Worm (Caenorhabditis elegans): ENCODE measurements around the gene srw-138.

The srw-138 gene

DNA sequence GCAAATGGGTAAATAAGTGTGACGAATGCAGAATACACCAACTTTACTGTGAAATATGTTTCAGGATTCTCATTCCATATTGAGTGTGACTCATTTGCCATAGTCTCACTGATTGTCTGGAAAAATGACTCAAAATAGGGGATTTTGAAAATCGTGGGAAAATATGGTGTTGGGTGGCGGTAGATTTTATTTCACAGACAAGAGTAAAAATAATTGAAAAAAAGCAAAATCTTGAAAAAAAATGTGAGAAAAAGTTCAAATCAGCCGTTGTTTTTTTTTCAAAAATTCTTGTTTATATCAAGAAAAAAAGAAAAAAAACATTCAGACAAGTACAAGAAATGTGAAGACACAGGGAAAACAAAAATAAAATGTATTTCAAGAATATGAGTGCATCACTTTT lies 40.3 kb downstream of the srw-138 start, which contains the start of gene srh-38:
srh-38 (minus strand) TSS at position 101 of the 400 bp plus-strand sequence.
- no peak for TF ChIP-seq cog-1 (tag; optimal IDR thresholded peaks at IDR 0.05)
- no peak for TF ChIP-seq ref-1 (GFP tag; conservative IDR thresholded peaks at IDR 0.05)
- no peak for TF ChIP-seq ztf-29 (GFP tag; IDR thresholded peaks at IDR 0.05)
- no peak for TF ChIP-seq klf-2 (GFP tag; conservative IDR thresholded peaks at IDR 0.05)
- no peak for TF ChIP-seq med-1 (GFP tag; optimal IDR thresholded peaks at IDR 0.05; ENCODE audit: insufficient read depth)
- TF ChIP-seq tab-1 (GFP tag; IDR thresholded peaks at IDR 0.05): no peak
- no peak for TF ChIP-seq T22C8.4 (GFP tag; IDR thresholded peaks at IDR 0.05)
- no peak for TF ChIP-seq flt-1 (GFP tag; IDR thresholded peaks at IDR 0.05)
- TF ChIP-seq ztf-23 (GFP tag; IDR thresholded peaks at IDR 0.05): no peak

DNA sequence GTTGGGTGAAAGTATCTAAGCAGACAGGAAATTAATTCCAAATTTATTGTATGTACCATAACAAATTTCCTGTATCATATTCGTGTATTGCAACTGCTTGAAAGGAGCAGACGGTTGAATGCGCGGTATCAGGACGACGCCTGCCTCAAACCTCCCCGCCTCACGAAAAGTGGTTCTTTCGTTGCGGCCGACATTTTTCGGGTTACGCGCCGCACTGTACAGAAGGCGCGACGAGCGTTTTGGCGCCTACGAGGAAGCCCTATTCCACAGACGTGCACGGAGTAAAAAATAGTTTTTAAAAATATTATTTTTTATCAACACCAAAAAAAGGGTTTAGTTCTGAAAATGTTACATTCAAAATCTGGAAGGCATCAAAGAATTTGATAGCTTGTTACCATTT lies 42.7 kb downstream of the srw-138 start:
- TF ChIP-seq ztf-29 (GFP tag; IDR thresholded peaks at IDR 0.05) (no peak), klf-2 (GFP tag; conservative IDR thresholded peaks at IDR 0.05) (no peak), flt-1 (GFP tag; IDR thresholded peaks at IDR 0.05) (no peak), T22C8.4 (GFP tag; IDR thresholded peaks at IDR 0.05) (no peak), cog-1 (tag; optimal IDR thresholded peaks at IDR 0.05) (no peak), tab-1 (GFP tag; IDR thresholded peaks at IDR 0.05) (no peak), ztf-23 (GFP tag; IDR thresholded peaks at IDR 0.05) (no peak), med-1 (GFP tag; optimal IDR thresholded peaks at IDR 0.05; ENCODE audit: insufficient read depth) (no peak), ref-1 (GFP tag; conservative IDR thresholded peaks at IDR 0.05) (no peak)

DNA sequence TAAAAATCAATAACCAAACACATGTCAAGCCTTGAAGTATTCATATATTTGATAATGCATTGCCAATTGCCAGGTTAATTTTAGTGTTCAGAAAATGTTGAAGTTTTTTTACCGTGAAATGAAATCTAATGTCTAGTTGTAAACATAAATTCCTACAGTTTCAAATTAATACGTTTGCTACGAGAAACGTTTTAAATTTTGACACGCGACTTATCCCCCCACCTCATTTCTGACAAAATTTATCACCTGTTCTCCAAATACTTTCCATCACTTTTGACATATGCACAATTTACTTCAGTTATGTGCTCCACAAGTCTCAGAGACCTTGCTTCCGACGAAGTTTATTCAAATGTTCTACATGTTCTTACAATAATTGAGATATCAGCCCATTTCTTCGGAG lies 48.9 kb downstream of the srw-138 start, which contains the start of gene srh-146:
srh-146 (plus strand) TSS at position 301 of the 400 bp plus-strand sequence.
- TF ChIP-seq cog-1 (tag; optimal IDR thresholded peaks at IDR 0.05): no peak
- TF ChIP-seq ztf-29 (GFP tag; IDR thresholded peaks at IDR 0.05): no peak
- TF ChIP-seq tab-1 (GFP tag; IDR thresholded peaks at IDR 0.05): no peak
- no peak for TF ChIP-seq T22C8.4 (GFP tag; IDR thresholded peaks at IDR 0.05)
- TF ChIP-seq ztf-23 (GFP tag; IDR thresholded peaks at IDR 0.05): no peak
- TF ChIP-seq med-1 (GFP tag; optimal IDR thresholded peaks at IDR 0.05; ENCODE audit: insufficient read depth): no peak
- no peak for TF ChIP-seq flt-1 (GFP tag; IDR thresholded peaks at IDR 0.05)
- no peak for TF ChIP-seq klf-2 (GFP tag; conservative IDR thresholded peaks at IDR 0.05)
- TF ChIP-seq ref-1 (GFP tag; conservative IDR thresholded peaks at IDR 0.05): no peak

DNA sequence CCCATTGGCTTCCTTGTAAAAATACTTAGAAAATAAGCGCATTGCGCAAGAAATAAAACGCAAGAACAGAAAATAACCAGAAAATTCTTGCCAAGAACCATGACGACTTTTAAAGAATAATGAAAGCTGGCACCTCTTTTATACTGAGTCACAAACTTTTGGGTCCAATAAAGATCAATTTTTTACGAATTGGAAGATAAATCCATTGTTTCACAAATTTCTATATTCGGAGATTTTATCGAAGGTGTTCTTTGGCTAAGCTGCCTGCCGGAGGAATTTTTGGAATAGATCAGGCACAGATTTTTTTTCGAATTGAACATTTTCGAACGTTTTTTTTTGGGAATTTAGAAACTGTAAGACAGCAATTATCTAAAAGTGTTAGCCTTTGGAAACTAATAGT lies 50.0 kb downstream of the srw-138 start, which contains the start of gene C31B8.9:
C31B8.9 (minus strand) TSS at position 101 of the 400 bp plus-strand sequence.
- no peak for TF ChIP-seq tab-1 (GFP tag; IDR thresholded peaks at IDR 0.05)
- no peak for TF ChIP-seq T22C8.4 (GFP tag; IDR thresholded peaks at IDR 0.05)
- TF ChIP-seq ztf-29 (GFP tag; IDR thresholded peaks at IDR 0.05): no peak
- TF ChIP-seq med-1 (GFP tag; optimal IDR thresholded peaks at IDR 0.05; ENCODE audit: insufficient read depth): no peak
- no peak for TF ChIP-seq klf-2 (GFP tag; conservative IDR thresholded peaks at IDR 0.05)
- no peak for TF ChIP-seq ref-1 (GFP tag; conservative IDR thresholded peaks at IDR 0.05)
- no peak for TF ChIP-seq ztf-23 (GFP tag; IDR thresholded peaks at IDR 0.05)
- TF ChIP-seq cog-1 (tag; optimal IDR thresholded peaks at IDR 0.05): no peak
- no peak for TF ChIP-seq flt-1 (GFP tag; IDR thresholded peaks at IDR 0.05)
